Worm (Caenorhabditis elegans) whole organism, L1 larva: Measurements from ENCODE around the gene Y46E12A.5.

ENCODE experiments used
- C16A3.4 ChIP-seq: fragments of 150-350 bp; optimal IDR thresholded peaks from 2 replicates; lab custom pipeline; 2014; ENCODE audit warnings: missing biosample characterization, missing genetic modification characterization
- ces-1 ChIP-seq: fragments of 150-350 bp; optimal IDR thresholded peaks from 2 replicates; lab custom pipeline; 2014; ENCODE audit warnings: missing biosample characterization, missing genetic modification reagents, missing genetic modification characterization
- lin-13 ChIP-seq: fragments of 150-350 bp; optimal IDR thresholded peaks from 2 replicates; lab custom pipeline; 2014; ENCODE audit warnings: missing biosample characterization, missing genetic modification reagents, missing genetic modification characterization
- lin-39 ChIP-seq: fragments of 150-350 bp; optimal IDR thresholded peaks from 2 replicates; lab custom pipeline; 2014; ENCODE audit warnings: missing biosample characterization, missing genetic modification reagents, missing genetic modification characterization
- lsy-2 ChIP-seq, 2 experiments: fragments of 150-350 bp; optimal IDR thresholded peaks; 2 replicates each; lab custom pipeline; 2014; ENCODE audit warnings: missing biosample characterization in 2 of 2, missing genetic modification characterization in 2 of 2
- nhr-77 ChIP-seq: fragments of 150-350 bp; optimal IDR thresholded peaks from 2 replicates; lab custom pipeline; 2014; ENCODE audit warnings: missing biosample characterization, missing genetic modification characterization
- skn-1 ChIP-seq: fragments of 150-350 bp; optimal IDR thresholded peaks from 2 replicates; lab custom pipeline; 2014; ENCODE audit warnings: missing biosample characterization, missing genetic modification characterization

DNA sequence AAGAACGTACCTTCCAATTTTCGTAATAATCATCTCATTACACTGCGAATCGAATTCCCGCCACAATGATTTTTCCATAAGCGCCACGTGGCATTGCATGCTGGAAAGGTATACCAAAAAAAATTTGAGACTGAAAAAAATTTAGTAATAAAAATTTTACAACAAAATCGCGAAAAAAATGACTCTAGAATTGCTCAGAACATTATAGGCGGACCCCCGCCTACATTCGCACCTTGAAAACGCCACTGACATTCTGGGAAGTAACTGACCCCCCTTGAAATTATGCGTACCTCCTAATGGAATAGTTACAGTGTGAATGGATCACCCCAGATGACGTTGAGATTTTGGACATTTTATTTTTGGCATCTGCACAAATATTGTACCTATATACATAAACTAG is 11.9 kb upstream of the Y46E12A.5 start, which contains the start of gene tbx-43:
- TF ChIP-seq C16A3.4 (no peak), lin-39 (tag; lab: Kevin White, UChicago) (no peak), nhr-77 (tag; lab: Kevin White, UChicago) (no peak), ces-1 (GFP tag; lab: Kevin White, UChicago) (no peak), skn-1 (tag; lab: Kevin White, UChicago) (no peak), lin-13 (no peak), lsy-2 (tag; optimal IDR thresholded peaks at IDR 0.05; lab: Kevin White, UChicago) (no peak)
